Worm (Caenorhabditis elegans) whole organism, early embryonic: ENCODE measurements around the gene F16G10.14.

Experiments used
- B0310.2 ChIP-seq: sonication (generic microtip); optimal IDR thresholded peaks from 2 replicates; lab custom pipeline; 2016; ENCODE audit warnings: mild to moderate bottlenecking, missing genetic modification characterization, missing compliant biosample characterization
- F13C5.2 ChIP-seq: sonication (generic microtip); optimal IDR thresholded peaks from 2 replicates; lab custom pipeline; 2017; ENCODE audit warnings: mild to moderate bottlenecking, missing genetic modification characterization, inconsistent platforms, missing compliant biosample characterization
- aly-1 ChIP-seq: sonication (generic microtip); optimal IDR thresholded peaks from 2 replicates; lab custom pipeline; 2016; ENCODE audit warnings: missing genetic modification characterization, missing compliant biosample characterization
- ama-1 ChIP-seq: fragments of 150-350 bp; optimal IDR thresholded peaks from 2 replicates; lab custom pipeline; 2014
- ceh-13 ChIP-seq: fragments of 200-800 bp; sonication (Bioruptor generic); optimal IDR thresholded peaks from 2 replicates; lab custom pipeline; 2018; ENCODE audit warnings: mild to moderate bottlenecking, missing genetic modification characterization, missing compliant biosample characterization
- ceh-36 ChIP-seq: sonication (generic microtip); optimal IDR thresholded peaks from 2 replicates; lab custom pipeline; 2016; ENCODE audit warnings: missing genetic modification characterization, inconsistent platforms, missing compliant biosample characterization
- ets-7 ChIP-seq: sonication (generic microtip); optimal IDR thresholded peaks from 2 replicates; lab custom pipeline; 2016; ENCODE audit warnings: missing genotype, missing genetic modification characterization, missing compliant biosample characterization
- flt-1 ChIP-seq: fragments of 200-800 bp; sonication (Bioruptor generic); IDR thresholded peaks from 2 replicates; pipeline ENCODE4 v1.3.6; 2022; ENCODE audit warnings: missing genetic modification characterization, missing compliant biosample characterization
- hmbx-1 ChIP-seq: sonication (generic microtip); optimal IDR thresholded peaks from 2 replicates; lab custom pipeline; 2016; ENCODE audit warnings: mild to moderate bottlenecking, missing genetic modification characterization, missing compliant biosample characterization
- hmg-4 ChIP-seq: fragments of 200-800 bp; sonication (Bioruptor generic); optimal IDR thresholded peaks from 2 replicates; lab custom pipeline; 2018; ENCODE audit warnings: mild to moderate bottlenecking, missing genetic modification characterization, missing compliant biosample characterization
- hnd-1 ChIP-seq: sonication (generic microtip); optimal IDR thresholded peaks from 2 replicates; lab custom pipeline; 2016; ENCODE audit warnings: missing genetic modification characterization, missing compliant biosample characterization
- pes-1 ChIP-seq: fragments of 200-800 bp; sonication (Bioruptor generic); IDR thresholded peaks from 2 replicates; pipeline ENCODE4 v1.3.6; 2022; ENCODE audit warnings: missing genetic modification reagents, missing genetic modification characterization, missing compliant biosample characterization
- scrt-1 ChIP-seq: fragments of 200-800 bp; sonication (Bioruptor generic); IDR thresholded peaks from 2 replicates; pipeline ENCODE4 v1.3.6; 2022; ENCODE audit warnings: missing genetic modification characterization, missing compliant biosample characterization
- sea-1 ChIP-seq: fragments of 200-800 bp; sonication (Bioruptor generic); conservative IDR thresholded peaks from 2 replicates; pipeline ENCODE4 v1.3.6; 2022; ENCODE audit warnings: missing genetic modification characterization, missing compliant biosample characterization
- tbx-11 ChIP-seq: fragments of 200-800 bp; sonication (Bioruptor generic); IDR thresholded peaks from 2 replicates; pipeline ENCODE4 v1.3.6; 2022; ENCODE audit warnings: missing genetic modification characterization, missing compliant biosample characterization
- tbx-37 ChIP-seq: fragments of 200-800 bp; sonication (Bioruptor generic); conservative IDR thresholded peaks from 2 replicates; pipeline ENCODE4 v1.3.6; 2022; ENCODE audit warnings: missing genetic modification reagents, missing genetic modification characterization, missing compliant biosample characterization
- tra-4 ChIP-seq: sonication (generic microtip); optimal IDR thresholded peaks from 2 replicates; lab custom pipeline; 2017; ENCODE audit warnings: missing genetic modification characterization, missing compliant biosample characterization

The F16G10.14 gene

ce11 chrII:2417889-2418288 is 19.1 kb upstream of the F16G10.14 start, which contains the start of the genes F42G2.5 and F42G2.7:
Gene F42G2.5, minus strand, starts transcription at chrII:2417989.
Gene F42G2.7, plus strand, starts transcription at chrII:2418158.
- no peak for TF ChIP-seq ceh-36 (tag; lab: Kevin White, UChicago)
- TF ChIP-seq tra-4 (tag; lab: Kevin White, UChicago): no peak
- TF ChIP-seq hmg-4 (GFP tag; lab: Kevin White, UChicago): no peak
- no peak for TF ChIP-seq ets-7
- no peak for TF ChIP-seq ceh-13 (GFP tag; lab: Kevin White, UChicago)

ce11 chrII:2415439-2415838 is 16.7 kb upstream of the F16G10.14 start, which contains the start of gene fbxa-4:
Gene fbxa-4, minus strand, starts transcription at chrII:2415531.
- TF ChIP-seq tra-4 (tag; lab: Kevin White, UChicago) (no peak), flt-1 (GFP tag; lab: Robert Waterston, UW) (no peak), F13C5.2 (tag; lab: Kevin White, UChicago) (no peak), ets-7 (no peak), scrt-1 (GFP tag; lab: Robert Waterston, UW) (no peak), hmbx-1 (tag; lab: Kevin White, UChicago) (no peak), ceh-13 (GFP tag; lab: Kevin White, UChicago) (no peak), ceh-36 (tag; lab: Kevin White, UChicago) (no peak), ama-1 (lab: Kevin White, UChicago) (no peak), pes-1 (GFP tag; lab: Robert Waterston, UW) (no peak), tbx-37 (GFP tag; lab: Robert Waterston, UW) (no peak), sea-1 (GFP tag; lab: Robert Waterston, UW) (no peak), tbx-11 (no peak), hnd-1 (tag; lab: Kevin White, UChicago) (no peak), hmg-4 (GFP tag; lab: Kevin White, UChicago) (no peak), aly-1 (no peak), B0310.2 (no peak)

- TF ChIP-seq flt-1 (GFP tag; lab: Robert Waterston, UW) (no peak), tra-4 (tag; lab: Kevin White, UChicago) (no peak), tbx-37 (GFP tag; lab: Robert Waterston, UW) (no peak), hmg-4 (GFP tag; lab: Kevin White, UChicago) (no peak), hmbx-1 (tag; lab: Kevin White, UChicago) (no peak), ets-7 (no peak), ceh-36 (tag; lab: Kevin White, UChicago) (no peak), pes-1 (GFP tag; lab: Robert Waterston, UW) (no peak), ama-1 (lab: Kevin White, UChicago) (no peak), F13C5.2 (tag; lab: Kevin White, UChicago) (no peak), ceh-13 (GFP tag; lab: Kevin White, UChicago) (no peak)
Observed at ce11 chrII:2412649-2413048, 13.9 kb upstream of the F16G10.14 start, which contains the start of gene fbxa-182. Gene fbxa-182, minus strand, starts transcription at chrII:2412749.

ce11 chrII:2411555-2411954 is 12.8 kb upstream of the F16G10.14 start:
- TF ChIP-seq tra-4 (tag; lab: Kevin White, UChicago): no peak
- TF ChIP-seq scrt-1 (GFP tag; lab: Robert Waterston, UW): no peak
- no peak for TF ChIP-seq tbx-37 (GFP tag; lab: Robert Waterston, UW)
- TF ChIP-seq hnd-1 (tag; lab: Kevin White, UChicago): no peak
- TF ChIP-seq aly-1: no peak
- no peak for TF ChIP-seq ama-1 (lab: Kevin White, UChicago)
- no peak for TF ChIP-seq pes-1 (GFP tag; lab: Robert Waterston, UW)

- no peak for TF ChIP-seq flt-1 (GFP tag; lab: Robert Waterston, UW)
- TF ChIP-seq tra-4 (tag; lab: Kevin White, UChicago): no peak
- TF ChIP-seq ets-7: no peak
- no peak for TF ChIP-seq ceh-13 (GFP tag; lab: Kevin White, UChicago)
- no peak for TF ChIP-seq tbx-11
- no peak for TF ChIP-seq sea-1 (GFP tag; lab: Robert Waterston, UW)
- TF ChIP-seq tbx-37 (GFP tag; lab: Robert Waterston, UW): no peak
- no peak for TF ChIP-seq ama-1 (lab: Kevin White, UChicago)
- TF ChIP-seq pes-1 (GFP tag; lab: Robert Waterston, UW): no peak
- TF ChIP-seq hmbx-1 (tag; lab: Kevin White, UChicago): no peak
- TF ChIP-seq hmg-4 (GFP tag; lab: Kevin White, UChicago): no peak
- no peak for TF ChIP-seq aly-1
Observed at ce11 chrII:2411093-2411492, 12.3 kb upstream of the F16G10.14 start.

ce11 chrII:2403984-2404383 is 5.2 kb upstream of the F16G10.14 start, which contains the start of gene F16G10.1:
Gene F16G10.1, plus strand, starts transcription at chrII:2404284.
- TF ChIP-seq tbx-11: no peak
- TF ChIP-seq ama-1 (lab: Kevin White, UChicago): no peak
- TF ChIP-seq hnd-1 (tag; lab: Kevin White, UChicago): no peak
- no peak for TF ChIP-seq pes-1 (GFP tag; lab: Robert Waterston, UW)
- no peak for TF ChIP-seq F13C5.2 (tag; lab: Kevin White, UChicago)
- TF ChIP-seq ceh-13 (GFP tag; lab: Kevin White, UChicago): no peak
- TF ChIP-seq tra-4 (tag; lab: Kevin White, UChicago): no peak
- TF ChIP-seq scrt-1 (GFP tag; lab: Robert Waterston, UW): no peak
- no peak for TF ChIP-seq B0310.2
- TF ChIP-seq ceh-36 (tag; lab: Kevin White, UChicago): no peak
- no peak for TF ChIP-seq aly-1
- no peak for TF ChIP-seq hmbx-1 (tag; lab: Kevin White, UChicago)
- TF ChIP-seq hmg-4 (GFP tag; lab: Kevin White, UChicago): no peak
- no peak for TF ChIP-seq sea-1 (GFP tag; lab: Robert Waterston, UW)

ce11 chrII:2399810-2400209 is 1.0 kb upstream of the F16G10.14 start:
- no peak for TF ChIP-seq ceh-36 (tag; lab: Kevin White, UChicago)
- TF ChIP-seq B0310.2: no peak
- no peak for TF ChIP-seq hmg-4 (GFP tag; lab: Kevin White, UChicago)
- TF ChIP-seq tra-4 (tag; lab: Kevin White, UChicago): no peak
- TF ChIP-seq tbx-37 (GFP tag; lab: Robert Waterston, UW): no peak
- TF ChIP-seq scrt-1 (GFP tag; lab: Robert Waterston, UW): no peak
- TF ChIP-seq ets-7: no peak
- TF ChIP-seq aly-1: no peak
- TF ChIP-seq hnd-1 (tag; lab: Kevin White, UChicago): no peak
- TF ChIP-seq tbx-11: no peak
- TF ChIP-seq hmbx-1 (tag; lab: Kevin White, UChicago): no peak
- TF ChIP-seq sea-1 (GFP tag; lab: Robert Waterston, UW): no peak
- no peak for TF ChIP-seq F13C5.2 (tag; lab: Kevin White, UChicago)
- no peak for TF ChIP-seq ceh-13 (GFP tag; lab: Kevin White, UChicago)
